Worm (Caenorhabditis elegans): ENCODE results near the gene Y6G8.5.
A peak's percentile ranks its signal among the peaks of the same experiment; 100 is the strongest.
"Not testable (repeated sequence)": the region's sequence is repeated elsewhere in the genome, so short reads cannot be mapped to it uniquely, and the experiment has no call there.

Gene Y6G8.5

DNA sequence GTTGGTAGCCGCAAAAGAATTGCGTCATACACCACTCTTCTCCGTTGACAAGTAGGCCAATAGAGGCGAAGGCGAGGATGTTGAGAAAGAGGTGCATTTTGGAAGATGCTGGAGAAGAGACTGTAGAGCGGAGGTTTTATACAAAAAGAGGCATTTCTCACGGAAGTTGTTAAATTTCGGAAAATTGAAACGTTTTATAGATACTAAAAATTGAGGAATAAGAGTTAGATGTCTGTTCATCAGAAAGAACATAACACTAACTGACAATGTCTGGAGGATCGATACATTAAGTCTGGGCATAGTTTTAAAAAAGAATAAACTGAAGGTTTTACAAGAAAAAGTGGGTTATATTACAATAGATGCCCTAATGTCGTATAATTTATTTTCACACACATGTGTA is 1.3 kb downstream of the Y6G8.5 start, which contains the start of gene Y6G8.14:
Gene Y6G8.14 (minus strand): TSS at position 101 of the 400 bp plus-strand sequence.
- TF ChIP-seq mab-5 (tag; optimal IDR thresholded peaks at IDR 0.05): no peak
- TF ChIP-seq alr-1 (tag; optimal IDR thresholded peaks at IDR 0.05): no peak
- no peak for TF ChIP-seq lin-11 (tag; optimal IDR thresholded peaks at IDR 0.05)
- no peak for TF ChIP-seq unc-39 (tag; optimal IDR thresholded peaks at IDR 0.05)
- no peak for TF ChIP-seq blmp-1 (tag; optimal IDR thresholded peaks at IDR 0.05; ENCODE audit: insufficient read depth)

DNA sequence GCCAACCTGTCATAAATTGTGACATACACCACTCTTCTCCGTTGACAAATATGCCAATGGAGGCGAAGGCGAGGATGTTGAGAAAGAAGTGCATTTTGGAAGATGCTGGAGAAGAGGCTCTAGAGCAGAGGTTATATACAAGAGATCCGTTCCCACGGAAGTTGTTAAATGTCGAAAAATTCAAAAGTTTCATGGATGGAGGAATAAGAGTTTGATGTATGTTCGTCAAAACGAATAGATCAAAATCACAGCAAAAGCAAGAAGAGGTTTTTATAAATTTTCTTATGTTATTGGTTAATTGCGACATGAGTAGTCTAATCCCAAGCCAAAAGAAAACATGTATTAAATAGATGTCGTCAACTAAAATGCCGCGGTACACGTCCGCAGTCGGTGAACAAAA is 5.0 kb downstream of the Y6G8.5 start, which contains the start of gene Y6G8.15:
Gene Y6G8.15 (minus strand): TSS at position 101 of the 400 bp plus-strand sequence.
- TF ChIP-seq Y55F3AM.14 (GFP tag; optimal IDR thresholded peaks at IDR 0.05); blmp-1 (tag; optimal IDR thresholded peaks at IDR 0.05; ENCODE audit: insufficient read depth); unc-55 (GFP tag; optimal IDR thresholded peaks at IDR 0.05): not testable (repeated sequence)

DNA sequence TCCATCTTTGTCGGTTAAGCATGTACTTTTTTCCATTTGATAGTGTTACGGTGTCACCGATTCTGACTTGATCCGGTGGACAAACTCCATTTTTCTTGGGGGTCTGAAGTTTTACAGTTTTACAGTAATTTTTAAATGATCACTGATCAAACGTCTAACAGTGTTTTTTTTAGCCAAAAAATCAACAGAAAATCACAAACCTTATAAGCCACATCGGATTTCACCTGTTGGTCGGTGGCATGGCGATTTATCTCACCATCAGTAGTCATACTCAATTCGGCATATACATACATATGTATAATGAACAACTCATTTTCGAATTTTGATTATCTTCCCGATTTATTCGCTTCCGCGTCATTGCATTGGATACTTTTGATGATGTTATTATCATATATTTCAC is 7.7 kb downstream of the Y6G8.5 start, which contains the start of gene srz-91:
Gene srz-91 (plus strand): TSS at position 301 of the 400 bp plus-strand sequence.
- TF ChIP-seq nhr-11 (tag; optimal IDR thresholded peaks at IDR 0.05): no peak
- TF ChIP-seq Y55F3AM.14 (GFP tag; optimal IDR thresholded peaks at IDR 0.05): no peak
- no peak for TF ChIP-seq mab-5 (tag; optimal IDR thresholded peaks at IDR 0.05)
- TF ChIP-seq sma-9 (GFP tag; optimal IDR thresholded peaks at IDR 0.05): no peak
- TF ChIP-seq sma-9 (tag; optimal IDR thresholded peaks at IDR 0.05): no peak

DNA sequence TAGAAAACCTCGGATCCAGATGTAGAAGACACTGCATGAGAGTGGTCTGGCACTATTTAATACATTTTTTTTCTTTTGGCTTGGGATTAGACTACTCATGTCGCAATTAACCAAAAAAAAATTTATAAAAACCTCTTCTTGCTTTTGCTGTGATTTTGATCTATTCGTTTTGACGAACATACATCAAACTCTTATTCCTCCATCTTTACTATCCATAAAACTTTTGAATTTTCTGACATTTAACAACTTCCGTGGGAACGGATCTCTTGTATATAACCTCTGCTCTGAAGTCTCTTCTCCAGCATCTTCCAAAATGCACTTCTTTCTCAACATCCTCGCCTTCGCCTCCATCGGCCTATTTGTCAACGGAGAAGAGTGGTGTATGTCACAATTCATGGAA is 9.5 kb downstream of the Y6G8.5 start, which contains the start of gene Y6G8.16:
Gene Y6G8.16 (plus strand): TSS at position 301 of the 400 bp plus-strand sequence.
- TF ChIP-seq elt-3 (tag; optimal IDR thresholded peaks at IDR 0.05); mab-5 (tag; optimal IDR thresholded peaks at IDR 0.05); ztf-1 (GFP tag; conservative IDR thresholded peaks at IDR 0.05): not testable (repeated sequence)

DNA sequence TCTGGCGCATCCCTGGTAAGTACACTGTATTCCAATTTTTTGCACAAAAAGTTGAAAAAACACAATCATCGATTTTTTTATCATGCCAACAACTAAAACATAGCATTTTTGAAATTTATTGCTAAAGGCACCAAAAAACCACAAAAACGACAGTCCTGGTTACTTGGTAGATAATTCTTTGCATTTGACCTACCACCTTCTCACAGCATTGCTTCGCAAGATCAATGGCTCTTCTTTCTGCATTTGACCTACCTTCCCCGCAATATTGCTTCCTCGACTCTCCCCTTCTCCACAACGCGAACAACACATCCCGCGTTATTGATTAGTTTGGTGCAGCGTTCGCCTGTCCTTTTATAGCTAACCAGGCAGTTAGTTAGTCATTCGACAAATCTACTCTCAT is 14.0 kb downstream of the Y6G8.5 start, which contains the start of gene ztf-25:
Gene ztf-25 (plus strand): TSS at position 301 of the 400 bp plus-strand sequence.
- TF ChIP-seq nhr-237 (tag; optimal IDR thresholded peaks at IDR 0.05): no peak
- no peak for TF ChIP-seq peb-1 (tag; optimal IDR thresholded peaks at IDR 0.05)
- TF ChIP-seq sma-9 (GFP tag; optimal IDR thresholded peaks at IDR 0.05): no peak
- TF ChIP-seq sma-9 (tag; optimal IDR thresholded peaks at IDR 0.05): no peak
- no peak for TF ChIP-seq lin-11 (tag; optimal IDR thresholded peaks at IDR 0.05)
- TF ChIP-seq mbf-1 (tag; optimal IDR thresholded peaks at IDR 0.05): no peak
- TF ChIP-seq crh-2 (tag; optimal IDR thresholded peaks at IDR 0.05): no peak
- TF ChIP-seq zag-1 (tag; optimal IDR thresholded peaks at IDR 0.05): no peak
- TF ChIP-seq egl-27 (tag; optimal IDR thresholded peaks at IDR 0.05): no peak
- no peak for TF ChIP-seq nhr-23 (tag; optimal IDR thresholded peaks at IDR 0.05)
- TF ChIP-seq elt-3 (tag; optimal IDR thresholded peaks at IDR 0.05): no peak
- TF ChIP-seq C34F6.9 (tag; optimal IDR thresholded peaks at IDR 0.05): no peak
- TF ChIP-seq lin-13 (GFP tag; optimal IDR thresholded peaks at IDR 0.05): no peak
- TF ChIP-seq nhr-11 (tag; optimal IDR thresholded peaks at IDR 0.05): no peak
- no peak for TF ChIP-seq unc-62 (GFP tag; optimal IDR thresholded peaks at IDR 0.05)
- TF ChIP-seq unc-39 (tag; optimal IDR thresholded peaks at IDR 0.05): no peak
- TF ChIP-seq alr-1 (tag; optimal IDR thresholded peaks at IDR 0.05): no peak

DNA sequence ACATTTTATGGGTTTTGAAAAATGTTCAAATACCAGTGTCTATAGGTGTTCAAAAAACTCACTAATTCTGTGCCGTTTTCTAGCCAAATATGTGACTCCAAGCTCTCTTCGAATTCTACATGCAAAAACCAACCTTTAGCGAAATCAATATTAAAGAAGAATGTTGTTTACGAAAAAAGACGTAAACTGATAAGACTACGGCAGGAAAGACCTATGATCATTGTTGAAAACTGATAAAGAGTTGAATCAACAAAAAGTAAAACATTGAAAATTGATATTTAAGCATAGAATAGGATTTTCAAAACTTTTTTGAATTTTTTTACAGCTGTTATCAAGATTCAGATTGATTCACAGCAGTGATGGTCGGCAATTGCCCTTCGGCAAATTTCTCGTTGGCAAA is 16.7 kb downstream of the Y6G8.5 start, which contains the start of gene Y6G8.2:
Gene Y6G8.2 (minus strand): TSS at position 147 of the 400 bp plus-strand sequence.
- peak; percentile 60 for TF ChIP-seq fos-1 (tag; optimal IDR thresholded peaks at IDR 0.05)
- TF ChIP-seq lsy-2 (tag; optimal IDR thresholded peaks at IDR 0.05): no peak
- TF ChIP-seq dmd-4 (tag; optimal IDR thresholded peaks at IDR 0.05): no peak
- TF ChIP-seq ztf-1 (GFP tag; conservative IDR thresholded peaks at IDR 0.05): no peak
- no peak for TF ChIP-seq skn-1 (tag; optimal IDR thresholded peaks at IDR 0.05)

DNA sequence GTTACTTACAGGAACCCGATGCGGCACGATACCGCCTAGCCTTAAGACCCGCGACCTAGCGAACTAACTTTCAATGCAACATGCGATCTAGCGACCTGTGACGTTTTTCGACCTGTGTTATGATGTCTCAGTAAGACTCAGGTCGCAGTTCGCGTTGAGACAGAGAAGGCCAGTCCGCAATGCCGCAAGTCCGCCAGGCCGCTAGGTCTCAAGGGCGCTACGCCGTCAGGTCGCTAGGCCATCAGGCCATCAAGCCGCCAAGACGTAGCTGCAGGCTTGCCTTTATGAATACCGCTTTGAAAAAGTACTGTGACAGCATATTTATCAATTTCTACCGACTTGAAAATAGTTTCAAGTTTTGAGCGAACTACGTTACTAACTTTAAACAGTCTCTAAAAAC is 19.8 kb downstream of the Y6G8.5 start:
- TF ChIP-seq nhr-129 (tag; optimal IDR thresholded peaks at IDR 0.05) (no peak), blmp-1 (tag; optimal IDR thresholded peaks at IDR 0.05; ENCODE audit: insufficient read depth) (no peak), R02D3.7 (tag; optimal IDR thresholded peaks at IDR 0.05) (no peak), nhr-23 (tag; optimal IDR thresholded peaks at IDR 0.05) (no peak), Y55F3AM.14 (GFP tag; optimal IDR thresholded peaks at IDR 0.05) (no peak), peb-1 (tag; optimal IDR thresholded peaks at IDR 0.05) (no peak), aly-2 (tag; optimal IDR thresholded peaks at IDR 0.05) (no peak), gmeb-1 (tag; optimal IDR thresholded peaks at IDR 0.05) (no peak), lsy-2 (tag; optimal IDR thresholded peaks at IDR 0.05) (no peak), egl-27 (tag; optimal IDR thresholded peaks at IDR 0.05) (no peak), sma-9 (GFP tag; optimal IDR thresholded peaks at IDR 0.05) (no peak), sma-9 (tag; optimal IDR thresholded peaks at IDR 0.05) (no peak), crh-2 (tag; optimal IDR thresholded peaks at IDR 0.05) (no peak), ceh-16 (tag; optimal IDR thresholded peaks at IDR 0.05) (no peak), ztf-4 (tag; optimal IDR thresholded peaks at IDR 0.05) (no peak), zag-1 (tag; optimal IDR thresholded peaks at IDR 0.05) (no peak), C34F6.9 (tag; optimal IDR thresholded peaks at IDR 0.05) (no peak), ztf-11 (tag; optimal IDR thresholded peaks at IDR 0.05) (no peak)
